Fruit fly (Drosophila melanogaster) whole organism, embryonic: Measurements from ENCODE around the gene unc-119.
A peak's percentile ranks its signal among the peaks of the same experiment; 100 is the strongest.

ENCODE experiments used
- Asciz ChIP-seq: fragments of 200-800 bp; sonication (Bioruptor generic); optimal IDR thresholded peaks from 2 replicates; lab custom pipeline; 2017; ENCODE audit warnings: missing biosample characterization, mild to moderate bottlenecking, missing genetic modification characterization, missing genetic modification reagents
- Atf3 ChIP-seq: fragments of 200-800 bp; sonication (Bioruptor generic); optimal IDR thresholded peaks from 3 replicates; lab custom pipeline; 2016; ENCODE audit warnings: missing biosample characterization, missing genetic modification characterization
- Atf6 ChIP-seq: fragments of 200-800 bp; sonication (Bioruptor generic); IDR thresholded peaks from 2 replicates; pipeline ENCODE4 v1.3.6; 2022; ENCODE audit warnings: missing biosample characterization, missing genetic modification characterization
- Bdp1 ChIP-seq: fragments of 200-800 bp; sonication (Bioruptor generic); optimal IDR thresholded peaks from 3 replicates; lab custom pipeline; 2016; ENCODE audit warnings: missing biosample characterization, missing genetic modification characterization
- C15 ChIP-seq: fragments of 200-800 bp; sonication (Bioruptor generic); IDR thresholded peaks from 3 replicates; pipeline ENCODE4 v1.3.6; 2022; ENCODE audit warnings: missing biosample characterization, missing genetic modification characterization
- CG10274 ChIP-seq: fragments of 200-800 bp; sonication (Bioruptor generic); optimal IDR thresholded peaks from 3 replicates; lab custom pipeline; 2017; ENCODE audit warnings: missing biosample characterization, mild to moderate bottlenecking, missing genetic modification characterization
- CG11093 ChIP-seq: fragments of 200-800 bp; sonication (Bioruptor generic); IDR thresholded peaks from 3 replicates; pipeline ENCODE4 v1.3.6; 2022; ENCODE audit warnings: missing biosample characterization, missing genetic modification characterization
- CG11560 ChIP-seq: fragments of 200-800 bp; sonication (Bioruptor generic); IDR thresholded peaks from 3 replicates; pipeline ENCODE4 v1.3.6; 2022; ENCODE audit warnings: missing biosample characterization, missing genetic modification characterization
- CG12299 ChIP-seq: fragments of 200-800 bp; sonication (Bioruptor generic); optimal IDR thresholded peaks from 2 replicates; lab custom pipeline; 2018; ENCODE audit warnings: missing biosample characterization, mild to moderate bottlenecking, missing genetic modification characterization
- CG12659 ChIP-seq: fragments of 200-800 bp; sonication (Bioruptor generic); optimal IDR thresholded peaks from 3 replicates; lab custom pipeline; 2017; ENCODE audit warnings: mild to moderate bottlenecking, missing biosample characterization, missing genetic modification reagents, missing genetic modification characterization
- CG13123 ChIP-seq: fragments of 200-800 bp; sonication (Bioruptor generic); optimal IDR thresholded peaks from 2 replicates; lab custom pipeline; 2016; ENCODE audit warnings: missing biosample characterization, missing genetic modification characterization
- CG14965 ChIP-seq: fragments of 200-800 bp; sonication (Bioruptor generic); optimal IDR thresholded peaks from 2 replicates; lab custom pipeline; 2016; ENCODE audit warnings: missing biosample characterization, missing genetic modification characterization, borderline replicate concordance
- CG15269 ChIP-seq: fragments of 200-800 bp; sonication (Bioruptor generic); optimal IDR thresholded peaks from 2 replicates; lab custom pipeline; 2018; ENCODE audit warnings: missing biosample characterization, mild to moderate bottlenecking, missing genetic modification characterization, moderate library complexity
- CG1529 ChIP-seq: fragments of 200-800 bp; sonication (Bioruptor generic); optimal IDR thresholded peaks from 3 replicates; lab custom pipeline; 2018; ENCODE audit warnings: missing biosample characterization, missing genetic modification characterization
- CG15696 ChIP-seq: fragments of 200-800 bp; sonication (Bioruptor generic); optimal IDR thresholded peaks from 2 replicates; lab custom pipeline; 2019; ENCODE audit warnings: missing biosample characterization, mild to moderate bottlenecking, missing genetic modification characterization, moderate library complexity
- CG1602 ChIP-seq: fragments of 200-800 bp; sonication (Bioruptor generic); optimal IDR thresholded peaks from 3 replicates; lab custom pipeline; 2016; ENCODE audit warnings: missing biosample characterization, missing genetic modification characterization
- CG1647 ChIP-seq: fragments of 200-800 bp; sonication (Bioruptor generic); optimal IDR thresholded peaks from 3 replicates; lab custom pipeline; 2016; ENCODE audit warnings: missing biosample characterization, missing genetic modification characterization
- CG17802 ChIP-seq: fragments of 200-800 bp; sonication (Bioruptor generic); optimal IDR thresholded peaks from 2 replicates; lab custom pipeline; 2018; ENCODE audit warnings: missing biosample characterization, mild to moderate bottlenecking, missing genetic modification characterization, moderate library complexity
- CG4854 ChIP-seq: fragments of 200-800 bp; sonication (Bioruptor generic); optimal IDR thresholded peaks from 2 replicates; lab custom pipeline; 2016; ENCODE audit warnings: missing biosample characterization, missing genetic modification characterization, inconsistent platforms
- CG7271 ChIP-seq: fragments of 200-800 bp; sonication (Bioruptor generic); optimal IDR thresholded peaks from 2 replicates; lab custom pipeline; 2018; ENCODE audit warnings: missing biosample characterization, mild to moderate bottlenecking, missing genetic modification characterization, moderate library complexity
- CG7745 ChIP-seq: fragments of 200-800 bp; sonication (Bioruptor generic); optimal IDR thresholded peaks from 2 replicates; lab custom pipeline; 2018; ENCODE audit warnings: missing biosample characterization, mild to moderate bottlenecking, missing genetic modification characterization, moderate library complexity
- CG8290 ChIP-seq, 3 experiments: fragments of 200-800 bp; sonication (Bioruptor generic); optimal IDR thresholded peaks; 2 replicates each; lab custom pipeline; 2016 to 2019; ENCODE audit warnings: missing biosample characterization in 3 of 3, missing genetic modification characterization in 3 of 3, mild to moderate bottlenecking in 2 of 3, moderate library complexity in 1 of 3
- CG9215 ChIP-seq: fragments of 200-800 bp; sonication (Bioruptor generic); IDR thresholded peaks from 2 replicates; pipeline ENCODE4 v1.3.6; 2022; ENCODE audit warnings: missing biosample characterization, missing genetic modification characterization
- CG9609 ChIP-seq: fragments of 200-800 bp; sonication (Bioruptor generic); optimal IDR thresholded peaks from 3 replicates; lab custom pipeline; 2016; ENCODE audit warnings: missing biosample characterization, missing genetic modification characterization
- CHES-1-like ChIP-seq: fragments of 200-800 bp; sonication (Bioruptor generic); optimal IDR thresholded peaks from 2 replicates; lab custom pipeline; 2016; ENCODE audit warnings: missing biosample characterization, missing genetic modification characterization
- Doc3 ChIP-seq: fragments of 200-800 bp; sonication (Bioruptor generic); IDR thresholded peaks from 3 replicates; pipeline ENCODE4 v1.3.6; 2022; ENCODE audit warnings: missing biosample characterization, missing genetic modification characterization; ENCODE audit not compliant: partially characterized antibody
- E2f1 ChIP-seq: fragments of 200-800 bp; sonication (Bioruptor generic); IDR thresholded peaks from 2 replicates; pipeline ENCODE4 v1.3.6; 2022; ENCODE audit warnings: missing biosample characterization, missing genetic modification characterization
- Gsc ChIP-seq: fragments of 200-800 bp; sonication (Bioruptor generic); IDR thresholded peaks from 2 replicates; pipeline ENCODE4 v1.3.6; 2022; ENCODE audit warnings: missing biosample characterization, missing genetic modification characterization
- HLHmδ ChIP-seq: fragments of 200-800 bp; sonication (Bioruptor generic); optimal IDR thresholded peaks from 2 replicates; lab custom pipeline; 2018; ENCODE audit warnings: missing biosample characterization, mild to moderate bottlenecking, missing genetic modification characterization, moderate library complexity
- NK7.1 ChIP-seq: fragments of 200-800 bp; sonication (Bioruptor generic); optimal IDR thresholded peaks from 3 replicates; lab custom pipeline; 2016; ENCODE audit warnings: missing biosample characterization, missing genetic modification characterization
- Neu2 ChIP-seq: fragments of 200-800 bp; sonication (Bioruptor generic); optimal IDR thresholded peaks from 3 replicates; lab custom pipeline; 2016; ENCODE audit warnings: missing biosample characterization, missing genetic modification characterization, borderline replicate concordance
- Nf-YB ChIP-seq: fragments of 200-800 bp; sonication (Bioruptor generic); optimal IDR thresholded peaks from 3 replicates; lab custom pipeline; 2019; ENCODE audit warnings: missing biosample characterization, mild to moderate bottlenecking, missing genetic modification characterization, moderate library complexity
- Trl ChIP-seq, 3 experiments: fragments of >200 bp in 2 of 3; fragments of 200-800 bp in 1 of 3; sonication (Bioruptor generic) in 1 of 3; optimal IDR thresholded peaks; 2 replicates in 1 of 3; 3 replicates in 2 of 3; lab custom pipeline; 2016 to 2017; ENCODE audit warnings: missing biosample characterization in 1 of 3, missing genetic modification characterization in 1 of 3
- Vsx1 ChIP-seq: fragments of 200-800 bp; sonication (Bioruptor generic); optimal IDR thresholded peaks from 2 replicates; lab custom pipeline; 2017; ENCODE audit warnings: missing biosample characterization, mild to moderate bottlenecking, missing genetic modification characterization, missing genetic modification reagents
- ab ChIP-seq: fragments of 200-800 bp; sonication (Bioruptor generic); optimal IDR thresholded peaks from 2 replicates; lab custom pipeline; 2016; ENCODE audit warnings: missing biosample characterization, missing genetic modification characterization
- ara ChIP-seq: fragments of 200-800 bp; sonication (Bioruptor generic); IDR thresholded peaks from 2 replicates; pipeline ENCODE4 v1.3.6; 2022; ENCODE audit warnings: missing biosample characterization, missing genetic modification characterization
- dysf ChIP-seq: fragments of 200-800 bp; sonication (Bioruptor generic); IDR thresholded peaks from 3 replicates; pipeline ENCODE4 v1.3.6; 2022; ENCODE audit warnings: missing biosample characterization, missing genetic modification characterization
- esg ChIP-seq: fragments of 200-800 bp; sonication (Bioruptor generic); conservative IDR thresholded peaks from 2 replicates; pipeline ENCODE4 v1.3.6; 2022; ENCODE audit warnings: missing biosample characterization, missing genetic modification characterization
- gem ChIP-seq: fragments of 200-800 bp; sonication (Bioruptor generic); optimal IDR thresholded peaks from 2 replicates; lab custom pipeline; 2019; ENCODE audit warnings: missing biosample characterization, mild to moderate bottlenecking, missing genetic modification characterization, moderate library complexity
- gro ChIP-seq: fragments of 200-800 bp; sonication (Bioruptor generic); optimal IDR thresholded peaks from 2 replicates; lab custom pipeline; 2016; ENCODE audit warnings: missing biosample characterization, missing genetic modification characterization
- h ChIP-seq: fragments of >200 bp; optimal IDR thresholded peaks from 2 replicates; lab custom pipeline; 2017
- hkb ChIP-seq, 2 experiments: fragments of 200-800 bp in 1 of 2; fragments of >200 bp in 1 of 2; sonication (Bioruptor generic) in 1 of 2; IDR thresholded peaks in 1 of 2; optimal IDR thresholded peaks in 1 of 2; 2 replicates each; pipeline versions ENCODE4 v1.3.6 to Lab custom; 2017 to 2022; ENCODE audit warnings: missing biosample characterization in 1 of 2, missing genetic modification characterization in 1 of 2
- jing ChIP-seq: fragments of 200-800 bp; sonication (Bioruptor generic); optimal IDR thresholded peaks from 2 replicates; lab custom pipeline; 2018; ENCODE audit warnings: missing biosample characterization, mild to moderate bottlenecking, missing genetic modification characterization
- maf-S ChIP-seq: fragments of 200-800 bp; sonication (Bioruptor generic); optimal IDR thresholded peaks from 2 replicates; lab custom pipeline; 2016; ENCODE audit warnings: missing biosample characterization, missing genetic modification characterization
- pnt ChIP-seq: fragments of 200-800 bp; sonication (Bioruptor generic); optimal IDR thresholded peaks from 3 replicates; lab custom pipeline; 2016; ENCODE audit warnings: missing biosample characterization, missing genetic modification characterization
- stc ChIP-seq: fragments of 200-800 bp; sonication (Bioruptor generic); IDR thresholded peaks from 2 replicates; pipeline ENCODE4 v1.3.6; 2022; ENCODE audit warnings: missing biosample characterization, missing genetic modification characterization
- tap ChIP-seq: fragments of 200-800 bp; optimal IDR thresholded peaks from 3 replicates; lab custom pipeline; 2019; ENCODE audit warnings: missing biosample characterization, mild to moderate bottlenecking, missing genetic modification characterization, moderate library complexity
- tgo ChIP-seq: fragments of 200-800 bp; sonication (Bioruptor generic); IDR thresholded peaks from 3 replicates; pipeline ENCODE4 v1.3.6; 2022; ENCODE audit warnings: missing biosample characterization, missing genetic modification characterization
- tll ChIP-seq, 2 experiments: fragments of 200-800 bp in 1 of 2; fragments of >200 bp in 1 of 2; sonication (Bioruptor generic) in 1 of 2; optimal IDR thresholded peaks; 2 replicates each; lab custom pipeline; 2017 to 2019; ENCODE audit warnings: missing biosample characterization in 2 of 2, missing genetic modification characterization in 2 of 2, mild to moderate bottlenecking in 1 of 2, moderate library complexity in 1 of 2
- yki ChIP-seq: fragments of >200 bp; optimal IDR thresholded peaks from 3 replicates; lab custom pipeline; 2018

unc-119 gene

DNA sequence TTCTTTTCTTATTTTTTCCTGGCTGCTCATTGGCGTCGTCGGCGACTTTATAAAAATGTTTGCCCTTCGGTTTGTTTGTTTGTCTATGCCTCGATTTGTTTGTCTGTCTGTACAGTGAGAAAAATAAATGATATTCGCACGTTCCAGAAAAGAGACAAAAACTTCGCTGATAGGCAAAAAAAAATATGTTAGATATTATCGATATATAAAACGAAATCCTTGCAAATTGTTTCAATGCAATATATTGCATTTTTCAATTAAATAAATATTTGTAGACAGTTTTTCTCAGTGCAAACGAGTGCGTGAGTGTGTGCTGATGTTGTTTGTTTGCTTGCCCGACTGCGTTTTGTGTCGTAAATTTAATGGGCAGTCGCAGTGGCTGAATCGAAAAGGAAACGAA lies 14.1 kb downstream of the unc-119 start (continued):
- no peak for TF ChIP-seq CG14965 (GFP tag; lab: Kevin White, UChicago)
- peak; percentile 61 for TF ChIP-seq pnt
- TF ChIP-seq Atf6 (GFP tag; lab: Robert Waterston, UW), result no peak
- peak; percentile 49 for TF ChIP-seq CG12299
- TF ChIP-seq gem, result peak; percentile 83
- peak; percentile 38 for TF ChIP-seq Atf3 (GFP tag; lab: Kevin White, UChicago)
- TF ChIP-seq ara (GFP tag; lab: Robert Waterston, UW), result peak; percentile 76; the same call in 1 of the 2 replicates
- peak; percentile 28 for TF ChIP-seq tap (tag; lab: Kevin White, UChicago)
- TF ChIP-seq Vsx1 (GFP tag; lab: Kevin White, UChicago), result peak; percentile 30
- TF ChIP-seq CG1647, result peak; percentile 26
- peak; percentile 51 for TF ChIP-seq CG15269
- TF ChIP-seq h, result no peak
- TF ChIP-seq CG10274 (GFP tag; lab: Kevin White, UChicago), result no peak
- TF ChIP-seq CG1529 (GFP tag; lab: Kevin White, UChicago), result peak; percentile 59
- peak; percentile 35 for TF ChIP-seq CG9609 (GFP tag; lab: Kevin White, UChicago)
- TF ChIP-seq CG17802, result peak; percentile 16
- peak; percentile 12 for TF ChIP-seq NK7.1 (GFP tag; lab: Kevin White, UChicago)
- TF ChIP-seq C15 (GFP tag; lab: Robert Waterston, UW), result no peak
- peak; percentile 42 for TF ChIP-seq Asciz (GFP tag; lab: Kevin White, UChicago)
- peak; percentile 10 for TF ChIP-seq CHES-1-like (GFP tag; lab: Kevin White, UChicago)
- no peak for TF ChIP-seq CG4854 (GFP tag; lab: Kevin White, UChicago)
- TF ChIP-seq Trl (optimal IDR thresholded peaks at IDR 0.05; lab: Kevin White, UChicago), result no peak
- peak; percentile 26 for TF ChIP-seq Trl (GFP tag; optimal IDR thresholded peaks at IDR 0.05; lab: Kevin White, UChicago)
- peak; percentile 93 for TF ChIP-seq CG15696 (tag; lab: Kevin White, UChicago)
- TF ChIP-seq dysf (GFP tag; lab: Robert Waterston, UW), result 0 out of 3 replicates have a peak, but pooled peaks have one; percentile 31
- TF ChIP-seq hkb (optimal IDR thresholded peaks at IDR 0.05; lab: Kevin White, UChicago), result no peak
- TF ChIP-seq hkb (GFP tag; IDR thresholded peaks at IDR 0.05; lab: Robert Waterston, UW), result 0 out of 2 replicates have a peak, but pooled peaks have one; percentile 29
- no peak for TF ChIP-seq HLHmδ (GFP tag; lab: Kevin White, UChicago)
- TF ChIP-seq CG7271 (tag; lab: Kevin White, UChicago), result peak; percentile 73
- TF ChIP-seq Gsc, result no peak
- TF ChIP-seq jing (GFP tag; lab: Kevin White, UChicago), result no peak
- peak; percentile 30 for TF ChIP-seq CG8290 (GFP tag; optimal IDR thresholded peaks at IDR 0.05; lab: Kevin White, UChicago)
- TF ChIP-seq CG8290 (tag; optimal IDR thresholded peaks at IDR 0.05; lab: Kevin White, UChicago), result peak in 1 of 2 experiments; percentile 8
- TF ChIP-seq CG9215, result no peak
- TF ChIP-seq stc (GFP tag; lab: Robert Waterston, UW), result no peak
- peak; percentile 11 for TF ChIP-seq maf-S
- TF ChIP-seq tll (GFP tag; optimal IDR thresholded peaks at IDR 0.05; lab: Kevin White, UChicago), result peak in 1 of 2 experiments; percentile 76
- peak; percentile 18 for TF ChIP-seq gro (GFP tag; lab: Kevin White, UChicago)
- peak; percentile 32 for TF ChIP-seq CG12659 (GFP tag; lab: Kevin White, UChicago)
- TF ChIP-seq Neu2 (GFP tag; lab: Kevin White, UChicago), result no peak
- no peak for TF ChIP-seq E2f1
- TF ChIP-seq esg, result 0 out of 2 replicates have a peak, but pooled peaks have one; percentile 14
- TF ChIP-seq Nf-YB (GFP tag; lab: Kevin White, UChicago), result peak; percentile 56
- TF ChIP-seq Doc3 (GFP tag; lab: Robert Waterston, UW), result no peak
- TF ChIP-seq CG11560 (tag; lab: Robert Waterston, UW), result no peak
- TF ChIP-seq CG11093, result no peak; the same call in 2 of the 3 replicates
- peak; percentile 42 for TF ChIP-seq CG13123
- no peak for TF ChIP-seq ab (GFP tag; lab: Kevin White, UChicago)
- TF ChIP-seq CG1602 (GFP tag; lab: Kevin White, UChicago), result peak; percentile 64
- TF ChIP-seq tgo (GFP tag; lab: Robert Waterston, UW), result peak; percentile 43; the same call in 2 of the 3 replicates
- peak; percentile 4 for TF ChIP-seq CG7745 (tag; lab: Kevin White, UChicago)
- TF ChIP-seq Bdp1 (GFP tag; lab: Kevin White, UChicago), result peak; percentile 38
- no peak for TF ChIP-seq yki (lab: Kevin White, UChicago)
